Fruit fly (Drosophila melanogaster): ENCODE data around the gene CG31279.

CG31279 gene

DNA sequence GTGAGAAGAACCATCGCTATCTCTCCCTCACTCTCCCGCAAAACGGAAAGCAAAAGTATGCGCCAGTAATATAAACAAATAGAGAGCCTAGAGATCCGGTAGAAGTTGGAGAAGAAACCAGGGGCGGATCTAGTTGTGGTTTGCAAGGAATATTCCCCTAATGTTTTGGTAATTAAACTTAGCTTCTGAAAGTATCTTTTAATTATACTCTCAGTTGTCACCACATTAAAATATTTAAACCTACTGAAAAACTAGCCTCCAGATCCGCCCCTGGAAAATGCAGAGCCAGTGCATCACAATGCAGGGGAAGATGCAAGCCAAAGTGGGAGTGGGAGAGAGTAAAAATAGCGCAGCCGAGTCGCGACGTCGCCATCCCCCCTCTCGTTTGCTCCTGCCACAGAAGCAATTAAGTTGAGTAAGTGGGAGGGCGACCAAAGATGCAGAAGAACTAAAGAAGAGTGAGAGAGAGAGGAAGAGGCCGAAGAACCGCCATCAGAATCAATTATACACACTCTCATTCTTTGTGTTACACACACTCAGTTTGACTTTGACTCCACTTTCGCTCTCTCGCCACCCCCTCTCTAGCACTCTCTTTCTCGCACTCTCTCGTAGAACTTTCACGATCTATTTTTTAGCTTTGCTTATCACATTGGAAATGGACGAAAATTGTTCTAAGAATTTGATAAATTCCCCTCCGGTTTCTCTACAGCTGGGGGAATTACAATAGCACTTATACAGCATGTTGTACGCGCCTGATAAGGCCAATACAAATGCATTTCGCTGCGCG lies 18.9 kb downstream of the CG31279 start (continued):
- no peak for TF ChIP-seq CG6765 (GFP tag; optimal IDR thresholded peaks at IDR 0.05)
- peak; percentile 24 for TF ChIP-seq gfzf (GFP tag; optimal IDR thresholded peaks at IDR 0.05)
- peak; percentile 56 for TF ChIP-seq odd (GFP tag; optimal IDR thresholded peaks at IDR 0.05)
- peak; percentile 99 for TF ChIP-seq Drgx (GFP tag; IDR thresholded peaks at IDR 0.05)
- peak; percentile 92 for TF ChIP-seq CG5953 (GFP tag; IDR thresholded peaks at IDR 0.05)
- peak; percentile 78 for TF ChIP-seq CG12769 (tag; optimal IDR thresholded peaks at IDR 0.05)
- peak; percentile 21 for TF ChIP-seq CG13894 (tag; optimal IDR thresholded peaks at IDR 0.05)
- TF ChIP-seq HmgD (GFP tag; optimal IDR thresholded peaks at IDR 0.05): peak; percentile 82
- peak; percentile 76 for TF ChIP-seq CG9876 (GFP tag; optimal IDR thresholded peaks at IDR 0.05)
- TF ChIP-seq E2f2 (GFP tag; IDR thresholded peaks at IDR 0.05): peak; percentile 52; the same call in 1 of the 2 replicates
- TF ChIP-seq CG31224 (GFP tag; IDR thresholded peaks at IDR 0.05): peak; percentile 85
- TF ChIP-seq CG7271 (tag; optimal IDR thresholded peaks at IDR 0.05): peak; percentile 59
- peak; percentile 66; the same call in 1 of the 2 replicates for TF ChIP-seq Lim3 (GFP tag; IDR thresholded peaks at IDR 0.05)
- peak; percentile 63; the same call in 2 of the 3 replicates for TF ChIP-seq hb (GFP tag; IDR thresholded peaks at IDR 0.05; ENCODE audit: partially characterized antibody)
- TF ChIP-seq sima (GFP tag; optimal IDR thresholded peaks at IDR 0.05): peak; percentile 77
- TF ChIP-seq Myb (GFP tag; optimal IDR thresholded peaks at IDR 0.05): peak; percentile 64
- peak; percentile 84 for TF ChIP-seq tup (GFP tag; optimal IDR thresholded peaks at IDR 0.05)
- peak; percentile 64 for TF ChIP-seq BtbVII (GFP tag; optimal IDR thresholded peaks at IDR 0.05)
- peak; percentile 83 for TF ChIP-seq CG43689 (GFP tag; IDR thresholded peaks at IDR 0.05)
- TF ChIP-seq CG6689 (GFP tag; IDR thresholded peaks at IDR 0.05): peak; percentile 93
- peak; percentile 80 for TF ChIP-seq da (GFP tag; optimal IDR thresholded peaks at IDR 0.05)
- peak; percentile 87 for TF ChIP-seq CG7357 (GFP tag; IDR thresholded peaks at IDR 0.05)
- TF ChIP-seq CG4360 (GFP tag; IDR thresholded peaks at IDR 0.05): peak; percentile 81
- no peak for TF ChIP-seq sna (GFP tag; IDR thresholded peaks at IDR 0.05; ENCODE audit: partially characterized antibody)
- peak; percentile 91 for TF ChIP-seq Nf-YA (GFP tag; IDR thresholded peaks at IDR 0.05)
- peak; percentile 89 for TF ChIP-seq CG6654 (GFP tag; optimal IDR thresholded peaks at IDR 0.05)
- TF ChIP-seq CG1647 (GFP tag; optimal IDR thresholded peaks at IDR 0.05): peak; percentile 94
- TF ChIP-seq Usf (GFP tag; optimal IDR thresholded peaks at IDR 0.05): peak; percentile 92
- TF ChIP-seq grn (GFP tag; optimal IDR thresholded peaks at IDR 0.05): no peak
- peak; percentile 83 for TF ChIP-seq CG12155 (GFP tag; optimal IDR thresholded peaks at IDR 0.05)
- TF ChIP-seq MTF-1 (GFP tag; optimal IDR thresholded peaks at IDR 0.05; ENCODE audit: borderline replicate concordance): peak; percentile 91
- peak; percentile 96 for TF ChIP-seq gt (GFP tag; IDR thresholded peaks at IDR 0.05)
- peak; percentile 88 for TF ChIP-seq CG10267 (tag; optimal IDR thresholded peaks at IDR 0.05)
- peak; percentile 96 for TF ChIP-seq dmrt99B (tag; optimal IDR thresholded peaks at IDR 0.05)
- TF ChIP-seq CG2120 (GFP tag; optimal IDR thresholded peaks at IDR 0.05): peak; percentile 69
- no peak for TF ChIP-seq D (optimal IDR thresholded peaks at IDR 0.05)
- peak; percentile 97 for TF ChIP-seq D (GFP tag; optimal IDR thresholded peaks at IDR 0.05)
- peak; percentile 64 for TF ChIP-seq CG14860 (GFP tag; IDR thresholded peaks at IDR 0.05; ENCODE audit: partially characterized antibody)
- TF ChIP-seq CG2678 (tag; optimal IDR thresholded peaks at IDR 0.05): peak; percentile 96
- TF ChIP-seq CG10366 (GFP tag; IDR thresholded peaks at IDR 0.05): peak; percentile 92
- TF ChIP-seq Dip2 (GFP tag; IDR thresholded peaks at IDR 0.05): peak; percentile 62
- peak; percentile 73 for TF ChIP-seq CG10543 (GFP tag; optimal IDR thresholded peaks at IDR 0.05)
- peak; percentile 96 for TF ChIP-seq phol (tag; optimal IDR thresholded peaks at IDR 0.05)
- TF ChIP-seq CG2116 (GFP tag; optimal IDR thresholded peaks at IDR 0.05): peak; percentile 43
- 0 out of 2 replicates have a peak, but pooled peaks have one; percentile 65 for TF ChIP-seq danr (GFP tag; IDR thresholded peaks at IDR 0.05)
- peak; percentile 61 for TF ChIP-seq pho (GFP tag; optimal IDR thresholded peaks at IDR 0.05)

Data from whole organism, embryonic.